Worm (Caenorhabditis elegans) whole organism, L4 larva: ENCODE results near the gene cyk-3.

Experiments used
- ama-1 ChIP-seq: fragments of 150-350 bp; optimal IDR thresholded peaks from 2 replicates; lab custom pipeline; 2014; ENCODE audit warnings: inconsistent platforms, mixed read lengths
- lin-15B ChIP-seq: fragments of 150-350 bp; sonication (generic microtip); optimal IDR thresholded peaks from 3 replicates; lab custom pipeline; 2014; ENCODE audit warnings: missing biosample characterization, missing genetic modification characterization
- madf-9 ChIP-seq: fragments of 200-800 bp; sonication (Bioruptor generic); conservative IDR thresholded peaks from 2 replicates; pipeline ENCODE4 v1.3.6; 2022; ENCODE audit warnings: missing genetic modification reagents, missing genetic modification characterization, missing compliant biosample characterization
- mdl-1 ChIP-seq, 2 experiments: fragments of 150-350 bp in 1 of 2; sonication (generic microtip) in 1 of 2; optimal IDR thresholded peaks; 2 replicates each; lab custom pipeline; 2014 to 2017; ENCODE audit warnings: missing biosample characterization in 2 of 2, missing genetic modification characterization in 2 of 2
- set-16 ChIP-seq: fragments of 200-800 bp; sonication (Bioruptor generic); IDR thresholded peaks from 2 replicates; pipeline ENCODE4 v1.3.6; 2022; ENCODE audit warnings: missing genetic modification reagents, missing genetic modification characterization, missing compliant biosample characterization
- snpc-4 ChIP-seq: fragments of 150-350 bp; optimal IDR thresholded peaks from 2 replicates; lab custom pipeline; 2014; ENCODE audit warnings: missing biosample characterization, missing genetic modification characterization

- TF ChIP-seq madf-9 (GFP tag; lab: Robert Waterston, UW) (no peak), set-16 (GFP tag; lab: Robert Waterston, UW) (no peak), snpc-4 (no peak), lin-15B (tag; lab: Kevin White, UChicago) (no peak), mdl-1 (tag; optimal IDR thresholded peaks at IDR 0.05; lab: Kevin White, UChicago) (no peak), ama-1 (lab: Kevin White, UChicago) (no peak)
Observed at ce11 chrIII:6039370-6039769, 19.4 kb downstream of the cyk-3 start, which contains the start of gene ift-139.
